Fruit fly (Drosophila melanogaster) whole organism, wandering third instar larva: ENCODE data around the gene CG9682.

Experiments used
- ey ChIP-seq: fragments of 200-800 bp; sonication (Bioruptor generic); optimal IDR thresholded peaks from 2 replicates; lab custom pipeline; 2016; ENCODE audit warnings: missing biosample characterization, missing genetic modification characterization
- fru ChIP-seq: fragments of 200-800 bp; sonication (Bioruptor generic); optimal IDR thresholded peaks from 3 replicates; lab custom pipeline; 2016; ENCODE audit warnings: missing biosample characterization, mild to moderate bottlenecking, missing genetic modification characterization

DNA sequence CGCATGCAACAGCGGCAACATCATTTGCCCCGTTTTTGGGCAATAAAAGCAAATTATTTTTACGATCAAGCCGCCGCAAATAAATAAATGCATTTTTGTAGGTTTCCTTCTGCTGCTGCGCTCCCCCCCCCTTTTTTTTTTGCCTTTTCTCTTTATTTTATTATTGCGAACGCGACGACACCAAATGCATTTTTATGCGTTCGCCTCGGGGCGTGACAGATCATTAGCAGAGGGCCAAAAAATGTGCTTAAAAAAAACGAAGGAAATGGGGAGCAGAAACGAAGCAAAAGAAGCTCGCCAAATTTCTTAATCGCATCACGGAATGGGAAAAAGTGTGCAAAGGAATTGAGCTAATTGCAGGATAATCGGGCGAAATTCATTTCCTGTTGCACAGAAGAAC is 36.7 kb downstream of the CG9682 start:
- TF ChIP-seq ey (GFP tag; lab: Kevin White, UChicago), result no peak
- no peak for TF ChIP-seq fru (GFP tag; lab: Kevin White, UChicago)
